Worm (Caenorhabditis elegans): ENCODE measurements around the gene srh-170.

- no peak for TF ChIP-seq W03F9.2 (tag; optimal IDR thresholded peaks at IDR 0.05)
- no peak for TF ChIP-seq dao-5 (tag; optimal IDR thresholded peaks at IDR 0.05)
- no peak for TF ChIP-seq him-1 (tag; optimal IDR thresholded peaks at IDR 0.05)
Measured at ce11 chrV:15347292-15347691, 41.4 kb downstream of the srh-170 start, which contains the start of gene C29F3.3.

Measured in whole organism, L4/young adult.